Fruit fly (Drosophila melanogaster) whole organism, wandering third instar larva: Measurements from ENCODE around the gene CG14115.

Experiments used
- CG32264 ChIP-seq: fragments of 200-800 bp; sonication (Bioruptor generic); optimal IDR thresholded peaks from 2 replicates; lab custom pipeline; 2016; ENCODE audit warnings: missing biosample characterization, missing genetic modification characterization
- Dfd ChIP-seq: fragments of >200 bp; optimal IDR thresholded peaks from 2 replicates; lab custom pipeline; 2017; ENCODE audit warnings: missing biosample characterization, missing genetic modification characterization
- Myc ChIP-seq: fragments of >200 bp; optimal IDR thresholded peaks from 2 replicates; lab custom pipeline; 2017
- Sp1 ChIP-seq: fragments of 200-800 bp; sonication (Bioruptor generic); optimal IDR thresholded peaks from 3 replicates; lab custom pipeline; 2019; ENCODE audit warnings: missing biosample characterization, mild to moderate bottlenecking, missing genetic modification characterization, moderate library complexity
- ey ChIP-seq: fragments of 200-800 bp; sonication (Bioruptor generic); optimal IDR thresholded peaks from 2 replicates; lab custom pipeline; 2016; ENCODE audit warnings: missing biosample characterization, missing genetic modification characterization
- h ChIP-seq: fragments of 200-800 bp; sonication (Bioruptor generic); optimal IDR thresholded peaks from 3 replicates; lab custom pipeline; 2016; ENCODE audit warnings: missing biosample characterization, mild to moderate bottlenecking, missing genetic modification characterization
- usp ChIP-seq: fragments of >200 bp; optimal IDR thresholded peaks from 2 replicates; lab custom pipeline; 2017; ENCODE audit warnings: missing biosample characterization, missing genetic modification characterization

- TF ChIP-seq ey (GFP tag; lab: Kevin White, UChicago) = no peak
- TF ChIP-seq usp = no peak
- TF ChIP-seq h (GFP tag; lab: Kevin White, UChicago) = no peak
- no peak for TF ChIP-seq CG32264
- TF ChIP-seq Sp1 = no peak
- TF ChIP-seq Dfd = no peak
- TF ChIP-seq Myc (lab: Kevin White, UChicago) = no peak
These were observed 20.2 kb upstream of the CG14115 start for dm6 chr3L:13081284-13081937.
